Fruit fly (Drosophila melanogaster): ENCODE measurements around the gene croc.

Gene croc

dm6 chr3L:21507354-21507928, 31.2 kb upstream of the croc start, which contains the start of the genes Glg1 and M6 (continued):
- no peak for TF ChIP-seq MTF-1 (GFP tag; optimal IDR thresholded peaks at IDR 0.05; ENCODE audit: borderline replicate concordance)
- TF ChIP-seq Nf-YA (GFP tag; IDR thresholded peaks at IDR 0.05): no peak
- no peak for TF ChIP-seq TFAM (GFP tag; optimal IDR thresholded peaks at IDR 0.05)
- TF ChIP-seq CG2199 (GFP tag; IDR thresholded peaks at IDR 0.05): 0 out of 3 replicates have a peak, but pooled peaks have one; percentile 36
- TF ChIP-seq HLH3B (GFP tag; IDR thresholded peaks at IDR 0.05): peak; percentile 35; the same call in 1 of the 2 replicates
- TF ChIP-seq unpg (GFP tag; optimal IDR thresholded peaks at IDR 0.05): peak; percentile 54
- TF ChIP-seq CG14667 (GFP tag; IDR thresholded peaks at IDR 0.05): peak; percentile 15; the same call in 1 of the 2 replicates
- TF ChIP-seq B-H1 (GFP tag; IDR thresholded peaks at IDR 0.05): 0 out of 3 replicates have a peak, but pooled peaks have one; percentile 28
- peak; percentile 76; the same call in 1 of the 2 replicates for TF ChIP-seq CG32767 (GFP tag; IDR thresholded peaks at IDR 0.05)
- TF ChIP-seq CG6765 (GFP tag; optimal IDR thresholded peaks at IDR 0.05): no peak
- peak; percentile 72 for TF ChIP-seq CG15514 (GFP tag; optimal IDR thresholded peaks at IDR 0.05)
- peak; percentile 47 for TF ChIP-seq HHEX (GFP tag; optimal IDR thresholded peaks at IDR 0.05)
- peak; percentile 32 for TF ChIP-seq Atf3 (GFP tag; optimal IDR thresholded peaks at IDR 0.05)
- peak; percentile 55 to 62 for TF ChIP-seq Hr51 (GFP tag; optimal IDR thresholded peaks at IDR 0.05)
- peak; percentile 85 for TF ChIP-seq Rfx (GFP tag; IDR thresholded peaks at IDR 0.05)
- TF ChIP-seq pzg (GFP tag; optimal IDR thresholded peaks at IDR 0.05): peak; percentile 77
- peak; percentile 61 for TF ChIP-seq Ptx1 (GFP tag; IDR thresholded peaks at IDR 0.05)
- TF ChIP-seq ap (GFP tag; IDR thresholded peaks at IDR 0.05): no peak
- peak; percentile 49 for TF ChIP-seq Lhr (GFP tag; optimal IDR thresholded peaks at IDR 0.05)
- peak; percentile 96 for TF ChIP-seq row (GFP tag; IDR thresholded peaks at IDR 0.05)
- peak; percentile 59 for TF ChIP-seq Bteb2 (GFP tag; optimal IDR thresholded peaks at IDR 0.05)
- peak; percentile 90 for TF ChIP-seq hb (GFP tag; IDR thresholded peaks at IDR 0.05; ENCODE audit: partially characterized antibody)
- peak; percentile 94 for TF ChIP-seq CG14860 (GFP tag; IDR thresholded peaks at IDR 0.05; ENCODE audit: partially characterized antibody)
- no peak for TF ChIP-seq sim (GFP tag; IDR thresholded peaks at IDR 0.05)
- TF ChIP-seq CG12391 (tag; optimal IDR thresholded peaks at IDR 0.05): peak; percentile 80
- peak; percentile 75 for TF ChIP-seq Xbp1 (GFP tag; optimal IDR thresholded peaks at IDR 0.05)
- TF ChIP-seq CG4424 (GFP tag; optimal IDR thresholded peaks at IDR 0.05): peak; percentile 71
- no peak for TF ChIP-seq CG4730 (GFP tag; IDR thresholded peaks at IDR 0.05)
- TF ChIP-seq NC2β (GFP tag; optimal IDR thresholded peaks at IDR 0.05): peak; percentile 45
- TF ChIP-seq toy (GFP tag; IDR thresholded peaks at IDR 0.05): no peak
- peak; percentile 89 for TF ChIP-seq CG2129 (GFP tag; IDR thresholded peaks at IDR 0.05; ENCODE audit: partially characterized antibody)
- no peak for TF ChIP-seq dati (GFP tag; IDR thresholded peaks at IDR 0.05)
- peak; percentile 95 for TF ChIP-seq sens (GFP tag)
- peak; percentile 94 for TF ChIP-seq Doc3 (GFP tag; IDR thresholded peaks at IDR 0.05; ENCODE audit: partially characterized antibody)
- no peak for TF ChIP-seq Lpt (GFP tag; optimal IDR thresholded peaks at IDR 0.05)
- peak; percentile 69 for TF ChIP-seq az2 (GFP tag; optimal IDR thresholded peaks at IDR 0.05)
- TF ChIP-seq CG4328 (GFP tag; optimal IDR thresholded peaks at IDR 0.05): peak; percentile 29
- peak; percentile 15 for TF ChIP-seq en (GFP tag; optimal IDR thresholded peaks at IDR 0.05)
- TF ChIP-seq CG43689 (GFP tag; IDR thresholded peaks at IDR 0.05): no peak
- TF ChIP-seq CG18476 (GFP tag; optimal IDR thresholded peaks at IDR 0.05): peak; percentile 0
- TF ChIP-seq slou (GFP tag; optimal IDR thresholded peaks at IDR 0.05): peak; percentile 27
- peak in 1 of 2 experiments; percentile 49 for TF ChIP-seq bsh (GFP tag; optimal IDR thresholded peaks at IDR 0.05)
- TF ChIP-seq ase (GFP tag; IDR thresholded peaks at IDR 0.05): peak; percentile 57; the same call in 2 of the 3 replicates
- peak; percentile 54; the same call in 1 of the 2 replicates for TF ChIP-seq CG10366 (GFP tag; IDR thresholded peaks at IDR 0.05)
- TF ChIP-seq Six4 (GFP tag; optimal IDR thresholded peaks at IDR 0.05): peak; percentile 35
- TF ChIP-seq CG13894 (tag; optimal IDR thresholded peaks at IDR 0.05): no peak
- peak; percentile 62 for TF ChIP-seq CG2202 (tag; optimal IDR thresholded peaks at IDR 0.05)
- no peak for TF ChIP-seq luna (GFP tag; optimal IDR thresholded peaks at IDR 0.05)
- peak; percentile 43 for TF ChIP-seq CG16815 (GFP tag; optimal IDR thresholded peaks at IDR 0.05)
- TF ChIP-seq CG14965 (GFP tag; optimal IDR thresholded peaks at IDR 0.05; ENCODE audit: borderline replicate concordance): no peak
